Fruit fly (Drosophila melanogaster) whole organism, embryonic: ENCODE data around the gene NANS.
A peak's percentile ranks its signal among the peaks of the same experiment; 100 is the strongest.

ENCODE experiments used
- CG10147 ChIP-seq: fragments of 200-800 bp; sonication (Bioruptor generic); optimal IDR thresholded peaks from 2 replicates; lab custom pipeline; 2019; ENCODE audit warnings: missing biosample characterization, mild to moderate bottlenecking, missing genetic modification characterization, moderate library complexity
- CG10267 ChIP-seq: fragments of 200-800 bp; sonication (Bioruptor generic); optimal IDR thresholded peaks from 2 replicates; lab custom pipeline; 2018; ENCODE audit warnings: missing biosample characterization, mild to moderate bottlenecking, missing genetic modification characterization, moderate library complexity
- CG11247 ChIP-seq: fragments of 200-800 bp; sonication (Bioruptor generic); IDR thresholded peaks from 2 replicates; pipeline ENCODE4 v1.3.6; 2022; ENCODE audit warnings: missing biosample characterization, missing genetic modification characterization
- CG11456 ChIP-seq: fragments of 200-800 bp; sonication (Bioruptor generic); IDR thresholded peaks from 3 replicates; pipeline ENCODE4 v1.3.6; 2022; ENCODE audit warnings: missing biosample characterization, missing genetic modification characterization
- CG12071 ChIP-seq: fragments of 200-800 bp; sonication (Bioruptor generic); optimal IDR thresholded peaks from 3 replicates; lab custom pipeline; 2018; ENCODE audit warnings: missing biosample characterization, mild to moderate bottlenecking, missing genetic modification characterization
- CG12155 ChIP-seq: fragments of 200-800 bp; sonication (Bioruptor generic); optimal IDR thresholded peaks from 3 replicates; lab custom pipeline; 2016; ENCODE audit warnings: missing biosample characterization, missing genetic modification characterization
- CG12391 ChIP-seq: fragments of 200-800 bp; sonication (Bioruptor generic); optimal IDR thresholded peaks from 3 replicates; lab custom pipeline; 2018; ENCODE audit warnings: missing biosample characterization, mild to moderate bottlenecking, missing genetic modification characterization, moderate library complexity
- CG12659 ChIP-seq: fragments of 200-800 bp; sonication (Bioruptor generic); optimal IDR thresholded peaks from 3 replicates; lab custom pipeline; 2017; ENCODE audit warnings: mild to moderate bottlenecking, missing biosample characterization, missing genetic modification reagents, missing genetic modification characterization
- CG13424 ChIP-seq: fragments of 200-800 bp; sonication (Bioruptor generic); optimal IDR thresholded peaks from 2 replicates; lab custom pipeline; 2019; ENCODE audit warnings: missing biosample characterization, mild to moderate bottlenecking, missing genetic modification characterization, moderate library complexity
- CG13894 ChIP-seq: fragments of 200-800 bp; sonication (Bioruptor generic); optimal IDR thresholded peaks from 3 replicates; lab custom pipeline; 2018; ENCODE audit warnings: missing biosample characterization, mild to moderate bottlenecking, missing genetic modification characterization, moderate library complexity
- CG14441 ChIP-seq: fragments of 200-800 bp; sonication (Bioruptor generic); IDR thresholded peaks from 2 replicates; pipeline ENCODE4 v1.3.6; 2022; ENCODE audit warnings: missing biosample characterization, missing genetic modification characterization
- CG14710 ChIP-seq: fragments of 200-800 bp; sonication (Bioruptor generic); optimal IDR thresholded peaks from 3 replicates; lab custom pipeline; 2019; ENCODE audit warnings: missing biosample characterization, mild to moderate bottlenecking, missing genetic modification characterization, moderate library complexity
- CG1603 ChIP-seq: fragments of 200-800 bp; sonication (Bioruptor generic); optimal IDR thresholded peaks from 2 replicates; lab custom pipeline; 2019; ENCODE audit warnings: missing biosample characterization, mild to moderate bottlenecking, missing genetic modification characterization, moderate library complexity
- CG16813 ChIP-seq: fragments of 200-800 bp; sonication (Bioruptor generic); IDR thresholded peaks from 3 replicates; pipeline ENCODE4 v1.3.6; 2022; ENCODE audit warnings: missing biosample characterization, missing genetic modification characterization; ENCODE audit not compliant: partially characterized antibody
- CG17361 ChIP-seq: fragments of 200-800 bp; sonication (Bioruptor generic); IDR thresholded peaks from 3 replicates; pipeline ENCODE4 v1.3.6; 2022; ENCODE audit warnings: missing biosample characterization, missing genetic modification characterization
- CG1792 ChIP-seq: fragments of 200-800 bp; sonication (Bioruptor generic); optimal IDR thresholded peaks from 2 replicates; lab custom pipeline; 2016; ENCODE audit warnings: missing biosample characterization, missing genetic modification characterization
- CG2129 ChIP-seq: fragments of 200-800 bp; sonication (Bioruptor generic); IDR thresholded peaks from 2 replicates; pipeline ENCODE4 v1.3.6; 2022; ENCODE audit warnings: missing biosample characterization, missing genetic modification characterization; ENCODE audit not compliant: partially characterized antibody
- CG31441 ChIP-seq: fragments of 200-800 bp; sonication (Bioruptor generic); IDR thresholded peaks from 2 replicates; pipeline ENCODE4 v1.3.6; 2022; ENCODE audit warnings: missing biosample characterization, missing genetic modification characterization
- CG32767 ChIP-seq: fragments of 200-800 bp; sonication (Bioruptor generic); IDR thresholded peaks from 2 replicates; pipeline ENCODE4 v1.3.6; 2022; ENCODE audit warnings: missing biosample characterization, missing genetic modification characterization
- CG42726 ChIP-seq: fragments of 200-800 bp; sonication (Bioruptor generic); IDR thresholded peaks from 2 replicates; pipeline ENCODE4 v1.3.6; 2022; ENCODE audit warnings: missing biosample characterization, missing genetic modification characterization; ENCODE audit not compliant: partially characterized antibody
- CG6791 ChIP-seq: fragments of 200-800 bp; sonication (Bioruptor generic); IDR thresholded peaks from 3 replicates; pipeline ENCODE4 v1.3.6; 2022; ENCODE audit warnings: missing biosample characterization, missing genetic modification characterization; ENCODE audit not compliant: partially characterized antibody
- CG8290 ChIP-seq, 3 experiments: fragments of 200-800 bp; sonication (Bioruptor generic); optimal IDR thresholded peaks; 2 replicates each; lab custom pipeline; 2016 to 2019; ENCODE audit warnings: missing biosample characterization in 3 of 3, missing genetic modification characterization in 3 of 3, mild to moderate bottlenecking in 2 of 3, moderate library complexity in 1 of 3
- CG8924 ChIP-seq: fragments of 200-800 bp; optimal IDR thresholded peaks from 3 replicates; lab custom pipeline; 2019; ENCODE audit warnings: missing biosample characterization, mild to moderate bottlenecking, missing genetic modification characterization, moderate library complexity
- CG9876 ChIP-seq: fragments of 200-800 bp; sonication (Bioruptor generic); optimal IDR thresholded peaks from 2 replicates; lab custom pipeline; 2016; ENCODE audit warnings: missing biosample characterization, missing genetic modification characterization
- CTCF ChIP-seq: fragments of 200-800 bp; sonication (Bioruptor generic); optimal IDR thresholded peaks from 2 replicates; lab custom pipeline; 2017; ENCODE audit warnings: missing biosample characterization, mild to moderate bottlenecking, missing genetic modification characterization, moderate library complexity
- CoRest ChIP-seq: fragments of 200-800 bp; sonication (Bioruptor generic); optimal IDR thresholded peaks from 3 replicates; lab custom pipeline; 2018; ENCODE audit warnings: missing biosample characterization, mild to moderate bottlenecking, missing genetic modification characterization, moderate library complexity
- Dad ChIP-seq: fragments of 200-800 bp; sonication (Bioruptor generic); optimal IDR thresholded peaks from 3 replicates; lab custom pipeline; 2016; ENCODE audit warnings: missing biosample characterization, missing genetic modification characterization
- E2f2 ChIP-seq: fragments of 200-800 bp; sonication (Bioruptor generic); IDR thresholded peaks from 2 replicates; pipeline ENCODE4 v1.3.6; 2022; ENCODE audit warnings: missing biosample characterization, missing genetic modification characterization
- Elba2 ChIP-seq: fragments of 200-800 bp; sonication (Bioruptor generic); optimal IDR thresholded peaks from 3 replicates; lab custom pipeline; 2016; ENCODE audit warnings: missing biosample characterization, missing genetic modification characterization
- Ets97D ChIP-seq: fragments of 200-800 bp; sonication (Bioruptor generic); optimal IDR thresholded peaks from 3 replicates; lab custom pipeline; 2016; ENCODE audit warnings: missing biosample characterization, missing genetic modification characterization
- Fer3 ChIP-seq: fragments of 200-800 bp; sonication (Bioruptor generic); optimal IDR thresholded peaks from 2 replicates; lab custom pipeline; 2018; ENCODE audit warnings: missing biosample characterization, mild to moderate bottlenecking, missing genetic modification characterization, moderate library complexity
- HmgZ ChIP-seq: fragments of 200-800 bp; sonication (Bioruptor generic); optimal IDR thresholded peaks from 2 replicates; lab custom pipeline; 2018; ENCODE audit warnings: missing biosample characterization, mild to moderate bottlenecking, missing genetic modification characterization
- Med ChIP-seq: fragments of 200-800 bp; sonication (Bioruptor generic); peaks from one replicate; lab custom pipeline; 2016; ENCODE audit warnings: missing biosample characterization, missing genetic modification characterization, mild to moderate bottlenecking, inconsistent platforms, moderate library complexity
- NfI ChIP-seq: fragments of 200-800 bp; sonication (Bioruptor generic); optimal IDR thresholded peaks from 3 replicates; lab custom pipeline; 2018; ENCODE audit warnings: missing biosample characterization, mild to moderate bottlenecking, missing genetic modification characterization, moderate library complexity
- Opbp ChIP-seq: fragments of 200-800 bp; sonication (Bioruptor generic); IDR thresholded peaks from 3 replicates; pipeline ENCODE4 v1.3.6; 2022; ENCODE audit warnings: missing biosample characterization, missing genetic modification characterization; ENCODE audit not compliant: partially characterized antibody
- Rfx ChIP-seq: fragments of 200-800 bp; sonication (Bioruptor generic); IDR thresholded peaks from 2 replicates; pipeline ENCODE4 v1.3.6; 2022; ENCODE audit warnings: missing biosample characterization, missing genetic modification characterization
- az2 ChIP-seq: fragments of 200-800 bp; sonication (Bioruptor generic); optimal IDR thresholded peaks from 3 replicates; lab custom pipeline; 2016; ENCODE audit warnings: missing biosample characterization, missing genetic modification characterization
- chn ChIP-seq: fragments of 200-800 bp; sonication (Bioruptor generic); optimal IDR thresholded peaks from 2 replicates; lab custom pipeline; 2016; ENCODE audit warnings: missing biosample characterization, missing genetic modification characterization
- dimm ChIP-seq: fragments of 200-800 bp; sonication (Bioruptor generic); IDR thresholded peaks from 2 replicates; pipeline ENCODE4 v1.3.6; 2022; ENCODE audit warnings: missing biosample characterization, missing genetic modification characterization
- gfzf ChIP-seq: fragments of 200-800 bp; sonication (Bioruptor generic); optimal IDR thresholded peaks from 2 replicates; lab custom pipeline; 2016; ENCODE audit warnings: missing biosample characterization, mild to moderate bottlenecking, missing genetic modification characterization, moderate library complexity
- grau ChIP-seq: fragments of 200-800 bp; optimal IDR thresholded peaks from 3 replicates; lab custom pipeline; 2019; ENCODE audit warnings: missing biosample characterization, mild to moderate bottlenecking, missing genetic modification characterization, moderate library complexity
- hb ChIP-seq: fragments of 200-800 bp; sonication (Bioruptor generic); IDR thresholded peaks from 3 replicates; pipeline ENCODE4 v1.3.6; 2022; ENCODE audit warnings: missing biosample characterization, missing genetic modification characterization; ENCODE audit not compliant: partially characterized antibody
- ind ChIP-seq: fragments of 200-800 bp; sonication (Bioruptor generic); optimal IDR thresholded peaks from 3 replicates; lab custom pipeline; 2016; ENCODE audit warnings: missing biosample characterization, missing genetic modification characterization
- inv ChIP-seq: fragments of 200-800 bp; sonication (Bioruptor generic); IDR thresholded peaks from 2 replicates; pipeline ENCODE4 v1.3.6; 2022; ENCODE audit warnings: missing biosample characterization, missing genetic modification characterization; ENCODE audit not compliant: partially characterized antibody
- knrl ChIP-seq: fragments of 200-800 bp; sonication (Bioruptor generic); IDR thresholded peaks from 3 replicates; pipeline ENCODE4 v1.3.6; 2022; ENCODE audit warnings: missing biosample characterization, missing genetic modification characterization; ENCODE audit not compliant: partially characterized antibody
- mam ChIP-seq: fragments of 200-800 bp; sonication (Bioruptor generic); optimal IDR thresholded peaks from 3 replicates; lab custom pipeline; 2016; ENCODE audit warnings: missing biosample characterization, missing genetic modification characterization
- peb ChIP-seq: fragments of 200-800 bp; sonication (Bioruptor generic); IDR thresholded peaks from 2 replicates; pipeline ENCODE4 v1.3.6; 2022; ENCODE audit warnings: missing biosample characterization, missing genetic modification characterization
- sim ChIP-seq: fragments of 200-800 bp; sonication (Bioruptor generic); IDR thresholded peaks from 2 replicates; pipeline ENCODE4 v1.3.6; 2022; ENCODE audit warnings: missing biosample characterization, missing genetic modification characterization
- slbo ChIP-seq: fragments of 200-800 bp; sonication (Bioruptor generic); IDR thresholded peaks from 2 replicates; pipeline ENCODE4 v1.3.6; 2022; ENCODE audit warnings: missing biosample characterization, missing genetic modification characterization

Gene NANS

dm6 chr3R:12429120-12429610 lies 2.8 kb downstream of the NANS start, which contains the start of the genes CG5641 and CG5245 (continued):
- TF ChIP-seq dimm (GFP tag; lab: Robert Waterston, UW): no peak
- 0 out of 3 replicates have a peak, but pooled peaks have one; percentile 12 for TF ChIP-seq Opbp (GFP tag; lab: Robert Waterston, UW)
- no peak for TF ChIP-seq CG12155 (GFP tag; lab: Kevin White, UChicago)
- no peak for TF ChIP-seq ind
- TF ChIP-seq CG12659 (GFP tag; lab: Kevin White, UChicago): peak; percentile 22
- no peak for TF ChIP-seq sim
- peak; percentile 23 for TF ChIP-seq Ets97D
- no peak for TF ChIP-seq CG2129
- no peak for TF ChIP-seq az2
- TF ChIP-seq Dad (GFP tag; lab: Kevin White, UChicago): no peak
- TF ChIP-seq CG13424 (tag; lab: Kevin White, UChicago): no peak

- TF ChIP-seq Fer3: peak; percentile 1
- TF ChIP-seq CG17361: 0 out of 3 replicates have a peak, but pooled peaks have one; percentile 27
- TF ChIP-seq CG12071 (GFP tag; lab: Kevin White, UChicago): no peak
- TF ChIP-seq E2f2 (GFP tag; lab: Robert Waterston, UW): peak; percentile 68
- TF ChIP-seq CG31441 (GFP tag; lab: Robert Waterston, UW): no peak
- TF ChIP-seq CG6791 (GFP tag; lab: Robert Waterston, UW): no peak
- TF ChIP-seq CG14441 (GFP tag; lab: Robert Waterston, UW): no peak
- TF ChIP-seq mam: no peak
- peak; percentile 39 for TF ChIP-seq slbo
- peak; percentile 45 for TF ChIP-seq CG10267 (tag; lab: Kevin White, UChicago)
- peak; percentile 13 for TF ChIP-seq HmgZ (tag; lab: Kevin White, UChicago)
- TF ChIP-seq grau (tag; lab: Kevin White, UChicago): peak; percentile 18
- TF ChIP-seq CG8290 (GFP tag; optimal IDR thresholded peaks at IDR 0.05; lab: Kevin White, UChicago): peak; percentile 9
- TF ChIP-seq CG8290 (tag; optimal IDR thresholded peaks at IDR 0.05; lab: Kevin White, UChicago): no peak
- peak; percentile 73 for TF ChIP-seq Med (GFP tag; lab: Kevin White, UChicago)
- peak; percentile 11 for TF ChIP-seq CG8924 (tag; lab: Kevin White, UChicago)
- TF ChIP-seq peb: no peak
- TF ChIP-seq CG13894 (tag; lab: Kevin White, UChicago): peak; percentile 23
- peak; percentile 74 for TF ChIP-seq CoRest (tag; lab: Kevin White, UChicago)
- TF ChIP-seq CG12391 (tag; lab: Kevin White, UChicago): peak; percentile 1
- TF ChIP-seq Rfx (GFP tag; lab: Robert Waterston, UW): 0 out of 2 replicates have a peak, but pooled peaks have one; percentile 21
- peak; percentile 9 for TF ChIP-seq CTCF (GFP tag; lab: Kevin White, UChicago)
- TF ChIP-seq hb (GFP tag; lab: Robert Waterston, UW): no peak
- no peak for TF ChIP-seq CG1792 (GFP tag; lab: Kevin White, UChicago)
- TF ChIP-seq CG14710 (tag; lab: Kevin White, UChicago): peak; percentile 80
- peak; percentile 24 for TF ChIP-seq chn
- no peak for TF ChIP-seq CG11247 (GFP tag; lab: Robert Waterston, UW)
- no peak for TF ChIP-seq CG11456
- TF ChIP-seq CG9876 (GFP tag; lab: Kevin White, UChicago): no peak
- TF ChIP-seq CG10147 (GFP tag; lab: Kevin White, UChicago): peak; percentile 11
- peak; percentile 43 for TF ChIP-seq NfI
- no peak for TF ChIP-seq CG42726 (GFP tag; lab: Robert Waterston, UW)
- TF ChIP-seq knrl (GFP tag; lab: Robert Waterston, UW): no peak
- peak; percentile 72 for TF ChIP-seq Elba2
- peak; percentile 55 for TF ChIP-seq CG1603 (tag; lab: Kevin White, UChicago)
- TF ChIP-seq CG32767 (GFP tag; lab: Robert Waterston, UW): peak; percentile 51
- TF ChIP-seq inv: no peak
- no peak; the same call in 2 of the 3 replicates for TF ChIP-seq CG16813
- peak; percentile 83 for TF ChIP-seq gfzf (GFP tag; lab: Kevin White, UChicago)
Observed at dm6 chr3R:12431030-12431489, 4.7 kb downstream of the NANS start, which contains the start of gene Prosalpha2. TSS of gene Prosalpha2 (plus strand) at chr3R:12431321.
